Fruit fly (Drosophila melanogaster) whole organism, adult: ENCODE measurements around the gene ttm50.

Source experiments
- CG11617 ChIP-seq: fragments of 200-800 bp; sonication (Bioruptor generic); optimal IDR thresholded peaks from 2 replicates; lab custom pipeline; 2017; ENCODE audit warnings: mild to moderate bottlenecking, missing biosample characterization, missing genetic modification reagents, missing genetic modification characterization
- CG12768 ChIP-seq: fragments of 200-800 bp; sonication (Bioruptor generic); optimal IDR thresholded peaks from 2 replicates; lab custom pipeline; 2017; ENCODE audit warnings: missing biosample characterization, missing genetic modification characterization, mild to moderate bottlenecking, moderate library complexity, missing genetic modification reagents
- CG14711 ChIP-seq: fragments of 200-800 bp; sonication (Bioruptor generic); optimal IDR thresholded peaks from 2 replicates; lab custom pipeline; 2018; ENCODE audit warnings: missing biosample characterization, mild to moderate bottlenecking, missing genetic modification characterization, moderate library complexity
- CG1620 ChIP-seq: fragments of 200-800 bp; sonication (Bioruptor generic); optimal IDR thresholded peaks from 2 replicates; lab custom pipeline; 2016; ENCODE audit warnings: missing biosample characterization, missing genetic modification characterization
- CG33017 ChIP-seq: fragments of 200-800 bp; sonication (Bioruptor generic); optimal IDR thresholded peaks from 2 replicates; lab custom pipeline; 2018; ENCODE audit warnings: missing biosample characterization, mild to moderate bottlenecking, missing genetic modification characterization, moderate library complexity
- CG5204 ChIP-seq: fragments of 200-800 bp; sonication (Bioruptor generic); optimal IDR thresholded peaks from 2 replicates; lab custom pipeline; 2016; ENCODE audit warnings: missing biosample characterization, missing genetic modification characterization
- CG7045 ChIP-seq: fragments of 200-800 bp; sonication (Bioruptor generic); optimal IDR thresholded peaks from 2 replicates; lab custom pipeline; 2017; ENCODE audit warnings: missing biosample characterization, mild to moderate bottlenecking, missing genetic modification characterization
- CG7101 ChIP-seq: fragments of 200-800 bp; sonication (Bioruptor generic); optimal IDR thresholded peaks from 2 replicates; lab custom pipeline; 2018; ENCODE audit warnings: missing biosample characterization, mild to moderate bottlenecking, missing genetic modification characterization, moderate library complexity
- Clk ChIP-seq: fragments of 200-800 bp; sonication (Bioruptor generic); optimal IDR thresholded peaks from 2 replicates; lab custom pipeline; 2017; ENCODE audit warnings: missing biosample characterization, missing genetic modification characterization
- Crg-1 ChIP-seq: fragments of 200-800 bp; sonication (Bioruptor generic); optimal IDR thresholded peaks from 2 replicates; lab custom pipeline; 2016; ENCODE audit warnings: missing biosample characterization, missing genetic modification characterization
- Hr96 ChIP-seq: fragments of 200-800 bp; sonication (Bioruptor generic); optimal IDR thresholded peaks from 2 replicates; lab custom pipeline; 2016; ENCODE audit warnings: missing biosample characterization, missing genetic modification characterization
- Mnt ChIP-seq: fragments of 200-800 bp; sonication (Bioruptor generic); optimal IDR thresholded peaks from 2 replicates; lab custom pipeline; 2016; ENCODE audit warnings: missing biosample characterization, mild to moderate bottlenecking, missing genetic modification characterization
- bab1 ChIP-seq: fragments of 200-800 bp; sonication (Bioruptor generic); optimal IDR thresholded peaks from 3 replicates; lab custom pipeline; 2019; ENCODE audit warnings: missing biosample characterization, mild to moderate bottlenecking, missing genetic modification characterization, moderate library complexity
- cic ChIP-seq: fragments of 200-800 bp; sonication (Bioruptor generic); optimal IDR thresholded peaks from 2 replicates; lab custom pipeline; 2017; ENCODE audit warnings: missing biosample characterization, mild to moderate bottlenecking, missing genetic modification characterization, moderate library complexity
- cnc ChIP-seq, 2 experiments: fragments of >200 bp; optimal IDR thresholded peaks; 2 replicates each; lab custom pipeline; 2017
- kay ChIP-seq: fragments of 200-800 bp; sonication (Bioruptor generic); peaks from one replicate; lab custom pipeline; 2016; ENCODE audit warnings: missing biosample characterization, missing genetic modification characterization, borderline replicate concordance
- ovo ChIP-seq: fragments of 200-800 bp; sonication (Bioruptor generic); optimal IDR thresholded peaks from 2 replicates; lab custom pipeline; 2016; ENCODE audit warnings: missing biosample characterization, missing genetic modification characterization
- pad ChIP-seq: fragments of 200-800 bp; sonication (Bioruptor generic); optimal IDR thresholded peaks from 3 replicates; lab custom pipeline; 2017; ENCODE audit warnings: missing biosample characterization, missing genetic modification characterization, mild to moderate bottlenecking, moderate library complexity, missing genetic modification reagents
- tj ChIP-seq: fragments of 200-800 bp; sonication (Bioruptor generic); optimal IDR thresholded peaks from 3 replicates; lab custom pipeline; 2017; ENCODE audit warnings: missing biosample characterization, mild to moderate bottlenecking, missing genetic modification characterization, moderate library complexity
- toe ChIP-seq: fragments of 200-800 bp; sonication (Bioruptor generic); optimal IDR thresholded peaks from 2 replicates; lab custom pipeline; 2016; ENCODE audit warnings: missing biosample characterization, missing genetic modification characterization

ttm50 gene

DNA sequence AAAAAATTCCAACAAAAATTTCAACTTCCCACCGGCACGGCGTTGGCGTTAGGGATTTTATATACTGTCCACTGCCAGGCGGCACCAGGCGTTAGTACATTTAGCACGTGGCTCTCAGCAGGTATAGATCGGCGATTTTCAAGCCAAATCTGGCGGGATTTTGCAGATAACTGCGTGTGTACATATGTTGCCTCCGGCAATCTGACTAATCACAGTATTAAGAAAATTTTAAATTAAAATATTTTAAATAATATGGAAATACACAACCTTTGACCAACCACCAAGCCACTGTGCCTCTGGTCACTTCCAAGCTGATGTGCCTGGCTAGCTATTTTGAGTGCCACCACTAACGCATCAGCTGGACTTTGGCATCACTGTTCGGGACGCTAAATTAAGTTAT is at the start of gene ttm50, which contains the start of gene CG2712:
Gene ttm50 (minus strand): TSS at position 64 of the 400 bp plus-strand sequence.
Gene CG2712 (plus strand): TSS at position 343 of the 400 bp plus-strand sequence.
- TF ChIP-seq kay (GFP tag; lab: Kevin White, UChicago) (no peak), bab1 (GFP tag; lab: Kevin White, UChicago) (peak; percentile 77), tj (peak; percentile 35), CG12768 (GFP tag; lab: Kevin White, UChicago) (peak; percentile 63), cnc (optimal IDR thresholded peaks at IDR 0.05; lab: Kevin White, UChicago) (no peak), CG7101 (peak; percentile 68), pad (GFP tag; lab: Kevin White, UChicago) (peak; percentile 60), CG7045 (GFP tag; lab: Kevin White, UChicago) (peak; percentile 40), CG1620 (peak; percentile 66), Clk (GFP tag; lab: Kevin White, UChicago) (peak; percentile 45), ovo (GFP tag; lab: Kevin White, UChicago) (peak; percentile 44), CG11617 (peak; percentile 77), toe (no peak), CG33017 (tag; lab: Kevin White, UChicago) (peak; percentile 29), CG14711 (peak; percentile 50), cic (no peak), Crg-1 (GFP tag; lab: Kevin White, UChicago) (peak; percentile 32), Mnt (GFP tag; lab: Kevin White, UChicago) (peak; percentile 98)

DNA sequence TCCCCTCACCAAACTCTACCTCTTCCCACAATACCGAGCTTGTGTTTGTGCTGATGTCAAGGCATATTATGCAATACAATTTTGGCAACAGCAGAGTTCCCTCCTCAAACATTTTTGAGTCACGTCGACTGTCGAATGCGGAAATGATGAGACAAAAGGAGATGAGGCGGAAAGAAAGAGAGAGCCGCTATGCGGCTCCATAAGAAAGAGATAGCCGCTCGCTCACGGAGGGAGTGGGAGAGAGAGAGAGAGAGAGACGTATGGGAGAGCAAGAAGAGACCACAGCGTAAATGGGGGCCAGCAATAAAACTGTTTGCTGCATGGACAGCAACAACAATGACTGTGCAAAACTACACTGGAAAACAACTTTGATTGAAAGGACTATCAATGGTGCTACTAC is 33.5 kb upstream of the ttm50 start:
- TF ChIP-seq kay (GFP tag; lab: Kevin White, UChicago), result no peak
- TF ChIP-seq bab1 (GFP tag; lab: Kevin White, UChicago), result no peak
- TF ChIP-seq tj, result no peak
- TF ChIP-seq CG7045 (GFP tag; lab: Kevin White, UChicago), result no peak
- TF ChIP-seq cic, result no peak
- TF ChIP-seq CG5204, result no peak
- TF ChIP-seq Hr96 (GFP tag; lab: Kevin White, UChicago), result no peak

DNA sequence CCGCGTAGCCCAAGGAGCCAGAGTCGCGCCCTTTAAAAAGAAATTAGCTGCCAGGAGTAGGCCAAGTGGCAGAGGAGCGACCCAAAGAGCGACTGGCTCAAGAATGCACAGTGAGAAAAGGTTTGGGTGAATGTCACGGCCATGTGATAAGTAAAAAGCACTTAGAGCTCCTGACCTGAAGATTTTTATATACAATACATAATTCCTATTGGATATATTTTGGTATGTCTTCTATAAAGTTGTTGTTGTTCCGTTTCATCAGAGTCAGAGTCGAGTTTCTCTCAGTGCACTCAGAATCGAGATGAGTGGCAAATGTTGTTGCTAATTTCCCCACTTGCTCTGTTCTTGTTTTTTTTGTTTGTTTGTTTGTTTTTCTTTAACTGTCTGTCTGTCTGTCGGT is 29.2 kb upstream of the ttm50 start:
- no peak for TF ChIP-seq CG12768 (GFP tag; lab: Kevin White, UChicago)
- TF ChIP-seq CG7101, result no peak
- no peak for TF ChIP-seq Crg-1 (GFP tag; lab: Kevin White, UChicago)
- no peak for TF ChIP-seq tj
- TF ChIP-seq CG11617, result no peak
- no peak for TF ChIP-seq Mnt (GFP tag; lab: Kevin White, UChicago)
- no peak for TF ChIP-seq bab1 (GFP tag; lab: Kevin White, UChicago)
- TF ChIP-seq CG14711, result no peak
- TF ChIP-seq cnc (optimal IDR thresholded peaks at IDR 0.05; lab: Kevin White, UChicago), result no peak
- TF ChIP-seq Clk (GFP tag; lab: Kevin White, UChicago), result no peak
- no peak for TF ChIP-seq CG7045 (GFP tag; lab: Kevin White, UChicago)
- no peak for TF ChIP-seq CG33017 (tag; lab: Kevin White, UChicago)
- no peak for TF ChIP-seq pad (GFP tag; lab: Kevin White, UChicago)
- TF ChIP-seq CG5204, result no peak
- TF ChIP-seq ovo (GFP tag; lab: Kevin White, UChicago), result no peak
- TF ChIP-seq Hr96 (GFP tag; lab: Kevin White, UChicago), result no peak
- no peak for TF ChIP-seq kay (GFP tag; lab: Kevin White, UChicago)
- TF ChIP-seq toe, result no peak
- no peak for TF ChIP-seq CG1620
- TF ChIP-seq cic, result no peak

DNA sequence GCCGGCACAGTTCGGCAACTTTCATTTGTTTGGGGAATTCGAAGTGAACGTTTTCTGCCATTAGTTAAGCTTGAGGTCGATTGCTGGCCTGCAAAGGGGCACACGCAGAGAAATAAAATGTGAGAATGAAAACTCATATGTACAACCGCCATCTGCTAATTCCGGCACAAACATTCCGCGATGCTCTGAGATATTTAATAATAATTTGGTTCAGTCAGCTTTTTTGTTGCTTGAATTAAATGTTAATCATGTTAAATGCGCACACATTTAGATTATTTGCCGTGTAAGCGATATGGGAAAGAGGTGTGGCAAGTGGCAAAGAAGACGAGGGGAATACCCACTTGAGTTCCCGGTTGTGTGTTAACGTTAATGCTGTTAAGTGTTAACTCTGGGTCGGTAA is 25.4 kb upstream of the ttm50 start:
- no peak for TF ChIP-seq CG14711
- no peak for TF ChIP-seq Crg-1 (GFP tag; lab: Kevin White, UChicago)
- TF ChIP-seq cic, result no peak
- TF ChIP-seq Hr96 (GFP tag; lab: Kevin White, UChicago), result no peak

DNA sequence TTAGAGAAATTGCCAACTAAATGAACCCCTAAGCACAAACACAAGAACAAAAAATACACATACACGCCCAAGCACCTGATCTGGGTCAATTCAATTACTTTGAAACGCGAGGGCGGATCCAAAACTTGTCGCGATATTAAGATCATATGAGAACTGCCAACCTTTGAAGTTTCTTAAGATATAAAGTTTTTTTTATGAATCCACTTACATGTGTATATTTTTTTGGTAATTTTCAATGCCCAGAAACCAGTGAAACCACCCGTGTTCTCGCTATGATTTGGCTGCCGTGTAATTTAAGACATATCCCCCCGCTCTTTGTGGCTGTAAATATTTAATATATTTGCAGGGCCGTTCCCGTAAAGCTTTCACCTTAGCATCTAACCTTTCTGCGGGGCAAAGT is 17.7 kb upstream of the ttm50 start:
- TF ChIP-seq tj (no peak), cic (no peak), CG7045 (GFP tag; lab: Kevin White, UChicago) (no peak), toe (no peak), Mnt (GFP tag; lab: Kevin White, UChicago) (no peak), CG1620 (no peak), Hr96 (GFP tag; lab: Kevin White, UChicago) (no peak), Clk (GFP tag; lab: Kevin White, UChicago) (no peak), pad (GFP tag; lab: Kevin White, UChicago) (no peak), CG7101 (no peak), CG12768 (GFP tag; lab: Kevin White, UChicago) (no peak), CG33017 (tag; lab: Kevin White, UChicago) (no peak), CG11617 (no peak), ovo (GFP tag; lab: Kevin White, UChicago) (no peak), CG5204 (no peak), bab1 (GFP tag; lab: Kevin White, UChicago) (no peak), kay (GFP tag; lab: Kevin White, UChicago) (no peak), cnc (optimal IDR thresholded peaks at IDR 0.05; lab: Kevin White, UChicago) (no peak), Crg-1 (GFP tag; lab: Kevin White, UChicago) (no peak)

DNA sequence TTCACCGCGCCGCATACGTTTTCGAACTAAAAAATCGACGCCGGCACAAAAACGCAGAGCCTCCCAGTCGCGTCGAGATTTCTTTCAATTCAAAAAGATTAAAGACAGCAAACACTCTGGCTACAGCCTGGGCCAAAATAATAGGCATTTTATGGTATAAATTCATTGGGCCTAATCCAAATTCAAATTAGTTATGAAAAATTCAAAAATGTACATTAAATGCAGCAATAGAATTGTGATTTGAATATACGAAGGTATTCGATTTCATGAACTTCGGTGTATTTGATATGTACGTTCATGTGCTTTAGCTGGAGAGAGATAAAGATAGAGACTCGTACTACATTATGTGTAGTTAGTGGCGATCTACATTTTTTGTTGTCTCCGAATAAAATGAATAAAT is 12.1 kb upstream of the ttm50 start, which contains the start of gene Syx4:
Gene Syx4 (minus strand): TSS at position 35 of the 400 bp plus-strand sequence.
- peak; percentile 67 for TF ChIP-seq tj
- peak; percentile 97 for TF ChIP-seq CG7101
- peak; percentile 81 for TF ChIP-seq cic
- peak; percentile 91 for TF ChIP-seq CG11617
- peak; percentile 17 for TF ChIP-seq ovo (GFP tag; lab: Kevin White, UChicago)
- TF ChIP-seq pad (GFP tag; lab: Kevin White, UChicago), result peak; percentile 82
- peak; percentile 75 for TF ChIP-seq CG5204
- no peak for TF ChIP-seq cnc (optimal IDR thresholded peaks at IDR 0.05; lab: Kevin White, UChicago)
- peak; percentile 47 for TF ChIP-seq CG1620
- TF ChIP-seq CG12768 (GFP tag; lab: Kevin White, UChicago), result peak; percentile 88
- peak; percentile 84 for TF ChIP-seq Hr96 (GFP tag; lab: Kevin White, UChicago)
- peak; percentile 85 for TF ChIP-seq Mnt (GFP tag; lab: Kevin White, UChicago)
- peak; percentile 90 for TF ChIP-seq CG7045 (GFP tag; lab: Kevin White, UChicago)
- peak; percentile 90 for TF ChIP-seq kay (GFP tag; lab: Kevin White, UChicago)
- peak; percentile 95 for TF ChIP-seq CG33017 (tag; lab: Kevin White, UChicago)
- TF ChIP-seq bab1 (GFP tag; lab: Kevin White, UChicago), result peak; percentile 57
- peak; percentile 56 for TF ChIP-seq toe
- TF ChIP-seq Crg-1 (GFP tag; lab: Kevin White, UChicago), result peak; percentile 80
- peak; percentile 93 for TF ChIP-seq CG14711
- peak; percentile 77 for TF ChIP-seq Clk (GFP tag; lab: Kevin White, UChicago)
